Worm (Caenorhabditis elegans) whole organism, L1 larva: Measurements from ENCODE around the gene ZK593.2.
A peak's percentile ranks its signal among the peaks of the same experiment; 100 is the strongest.

Experiments
- C04F5.9 ChIP-seq: sonication (generic microtip); optimal IDR thresholded peaks from 2 replicates; lab custom pipeline; 2016; ENCODE audit warnings: missing genetic modification characterization, missing compliant biosample characterization
- C16A3.4 ChIP-seq: fragments of 150-350 bp; optimal IDR thresholded peaks from 2 replicates; lab custom pipeline; 2014; ENCODE audit warnings: missing biosample characterization, missing genetic modification characterization
- Y116A8C.19 ChIP-seq: sonication (generic microtip); optimal IDR thresholded peaks from 2 replicates; lab custom pipeline; 2016; ENCODE audit warnings: missing compliant biosample characterization, missing genetic modification characterization, borderline replicate concordance
- aly-2 ChIP-seq: fragments of 150-350 bp; optimal IDR thresholded peaks from 2 replicates; lab custom pipeline; 2014; ENCODE audit warnings: missing biosample characterization, missing genetic modification characterization
- ama-1 ChIP-seq: fragments of 150-350 bp; optimal IDR thresholded peaks from 2 replicates; lab custom pipeline; 2014
- blmp-1 ChIP-seq: fragments of 150-350 bp; optimal IDR thresholded peaks from 2 replicates; lab custom pipeline; 2014; ENCODE audit warnings: missing biosample characterization, missing genetic modification characterization
- ceh-63 ChIP-seq: fragments of 200-800 bp; sonication (Bioruptor generic); optimal IDR thresholded peaks from 2 replicates; lab custom pipeline; 2018; ENCODE audit warnings: mild to moderate bottlenecking, missing genetic modification characterization, missing compliant biosample characterization
- ceh-88 ChIP-seq: fragments of 200-800 bp; sonication (Bioruptor generic); IDR thresholded peaks from 2 replicates; pipeline ENCODE4 v1.3.6; 2022; ENCODE audit warnings: missing genetic modification characterization, missing compliant biosample characterization
- ceh-90 ChIP-seq: sonication (generic microtip); optimal IDR thresholded peaks from 2 replicates; lab custom pipeline; 2016; ENCODE audit warnings: missing genetic modification characterization, missing compliant biosample characterization
- ces-1 ChIP-seq: fragments of 150-350 bp; optimal IDR thresholded peaks from 2 replicates; lab custom pipeline; 2014; ENCODE audit warnings: missing biosample characterization, missing genetic modification reagents, missing genetic modification characterization
- dpl-1 ChIP-seq, 3 experiments: fragments of 150-350 bp in 2 of 3; sonication (generic microtip) in 1 of 3; optimal IDR thresholded peaks; 2 replicates each; lab custom pipeline; 2014 to 2017; ENCODE audit warnings: missing biosample characterization in 3 of 3, missing genetic modification characterization in 3 of 3, missing genetic modification reagents in 3 of 3
- dsc-1 ChIP-seq: sonication (generic microtip); optimal IDR thresholded peaks from 2 replicates; lab custom pipeline; 2016; ENCODE audit warnings: mild to moderate bottlenecking, missing genetic modification characterization, missing compliant biosample characterization
- efl-1 ChIP-seq, 4 experiments: fragments of 150-350 bp; optimal IDR thresholded peaks in 3 of 4; peaks in 1 of 4; 1 replicate in 1 of 4; 2 replicates in 3 of 4; lab custom pipeline; 2014; ENCODE audit warnings: missing biosample characterization in 2 of 4, missing genetic modification characterization in 2 of 4, missing genetic modification reagents in 2 of 4
- efl-3 ChIP-seq: fragments of 200-800 bp; sonication (Bioruptor generic); optimal IDR thresholded peaks from 2 replicates; lab custom pipeline; 2018; ENCODE audit warnings: mild to moderate bottlenecking, missing genetic modification characterization, missing compliant biosample characterization
- egl-13 ChIP-seq: sonication (generic microtip); optimal IDR thresholded peaks from 2 replicates; lab custom pipeline; 2016; ENCODE audit warnings: missing genotype, missing genetic modification reagents, missing genetic modification characterization, missing compliant biosample characterization
- egl-27 ChIP-seq, 2 experiments: fragments of 150-350 bp in 1 of 2; sonication (generic microtip); optimal IDR thresholded peaks; 3 replicates each; lab custom pipeline; 2017 to 2018; ENCODE audit warnings: missing biosample characterization in 2 of 2, missing genetic modification characterization in 2 of 2, missing genetic modification reagents in 2 of 2
- fkh-10 ChIP-seq: sonication (generic microtip); optimal IDR thresholded peaks from 2 replicates; lab custom pipeline; 2017; ENCODE audit warnings: missing biosample characterization, missing genetic modification reagents, missing genetic modification characterization
- fkh-4 ChIP-seq: sonication (generic microtip); optimal IDR thresholded peaks from 2 replicates; lab custom pipeline; 2016; ENCODE audit warnings: missing compliant biosample characterization, missing genetic modification characterization, borderline replicate concordance
- fkh-8 ChIP-seq: sonication (generic microtip); optimal IDR thresholded peaks from 2 replicates; lab custom pipeline; 2016; ENCODE audit warnings: mild to moderate bottlenecking, missing genetic modification characterization, missing compliant biosample characterization
- fos-1 ChIP-seq: fragments of 150-350 bp; optimal IDR thresholded peaks from 2 replicates; lab custom pipeline; 2014; ENCODE audit warnings: missing biosample characterization, missing genetic modification characterization
- hlh-17 ChIP-seq: fragments of 200-800 bp; sonication (Bioruptor generic); optimal IDR thresholded peaks from 2 replicates; lab custom pipeline; 2018; ENCODE audit warnings: missing genetic modification characterization, mild to moderate bottlenecking, missing compliant biosample characterization, moderate library complexity, borderline replicate concordance
- hlh-4 ChIP-seq: sonication (generic microtip); optimal IDR thresholded peaks from 2 replicates; lab custom pipeline; 2016; ENCODE audit warnings: mild to moderate bottlenecking, missing genetic modification characterization, missing compliant biosample characterization
- irx-1 ChIP-seq: sonication (generic microtip); optimal IDR thresholded peaks from 2 replicates; lab custom pipeline; 2016; ENCODE audit warnings: missing genetic modification characterization, missing compliant biosample characterization
- jun-1 ChIP-seq: fragments of 150-350 bp; optimal IDR thresholded peaks from 2 replicates; lab custom pipeline; 2014; ENCODE audit warnings: missing biosample characterization, missing genetic modification reagents, missing genetic modification characterization
- lin-13 ChIP-seq: fragments of 150-350 bp; optimal IDR thresholded peaks from 2 replicates; lab custom pipeline; 2014; ENCODE audit warnings: missing biosample characterization, missing genetic modification reagents, missing genetic modification characterization
- lin-15B ChIP-seq: fragments of 150-350 bp; sonication (generic microtip); optimal IDR thresholded peaks from 3 replicates; lab custom pipeline; 2014; ENCODE audit warnings: missing biosample characterization, missing genetic modification characterization
- lin-39 ChIP-seq: fragments of 150-350 bp; optimal IDR thresholded peaks from 2 replicates; lab custom pipeline; 2014; ENCODE audit warnings: missing biosample characterization, missing genetic modification reagents, missing genetic modification characterization
- lsy-2 ChIP-seq, 2 experiments: fragments of 150-350 bp; optimal IDR thresholded peaks; 2 replicates each; lab custom pipeline; 2014; ENCODE audit warnings: missing biosample characterization in 2 of 2, missing genetic modification characterization in 2 of 2
- mab-9 ChIP-seq: fragments of 200-800 bp; sonication (Bioruptor generic); IDR thresholded peaks from 2 replicates; pipeline ENCODE4 v1.3.6; 2022; ENCODE audit warnings: missing genetic modification reagents, missing genetic modification characterization, missing compliant biosample characterization
- mdl-1 ChIP-seq, 2 experiments: fragments of 150-350 bp; optimal IDR thresholded peaks; 2 replicates each; lab custom pipeline; 2014 to 2017; ENCODE audit warnings: missing biosample characterization in 2 of 2, missing genetic modification characterization in 2 of 2, inconsistent platforms in 1 of 2
- mef-2 ChIP-seq: fragments of 150-350 bp; optimal IDR thresholded peaks from 2 replicates; lab custom pipeline; 2014; ENCODE audit warnings: missing biosample characterization, missing genetic modification characterization
- mep-1 ChIP-seq: fragments of 150-350 bp; optimal IDR thresholded peaks from 2 replicates; lab custom pipeline; 2014; ENCODE audit warnings: missing biosample characterization, missing genetic modification characterization
- nhr-19 ChIP-seq: fragments of 200-800 bp; sonication (Bioruptor generic); conservative IDR thresholded peaks from 2 replicates; pipeline ENCODE4 v1.3.6; 2022; ENCODE audit warnings: missing genetic modification characterization, missing compliant biosample characterization
- nhr-20 ChIP-seq: sonication (generic microtip); optimal IDR thresholded peaks from 2 replicates; lab custom pipeline; 2016; ENCODE audit warnings: mild to moderate bottlenecking, missing genetic modification characterization, missing compliant biosample characterization
- nhr-47 ChIP-seq: sonication (generic microtip); optimal IDR thresholded peaks from 2 replicates; lab custom pipeline; 2016; ENCODE audit warnings: mild to moderate bottlenecking, missing genetic modification characterization, moderate library complexity, missing compliant biosample characterization
- nhr-71 ChIP-seq: sonication (generic microtip); optimal IDR thresholded peaks from 2 replicates; lab custom pipeline; 2016; ENCODE audit warnings: mild to moderate bottlenecking, missing genetic modification characterization, moderate library complexity, missing compliant biosample characterization
- nhr-90 ChIP-seq: sonication (generic microtip); optimal IDR thresholded peaks from 2 replicates; lab custom pipeline; 2016; ENCODE audit warnings: mild to moderate bottlenecking, missing genetic modification characterization, missing compliant biosample characterization; ENCODE audit not compliant: poor library complexity
- pag-3 ChIP-seq: sonication (generic microtip); optimal IDR thresholded peaks from 2 replicates; lab custom pipeline; 2017; ENCODE audit warnings: missing genetic modification characterization, mild to moderate bottlenecking, missing compliant biosample characterization, antibody characterized with exemption, borderline replicate concordance; ENCODE audit not compliant: insufficient read depth
- pqm-1 ChIP-seq: sonication (generic microtip); optimal IDR thresholded peaks from 3 replicates; lab custom pipeline; 2017; ENCODE audit warnings: missing biosample characterization, missing genetic modification characterization
- snu-23 ChIP-seq: sonication (generic microtip); optimal IDR thresholded peaks from 2 replicates; lab custom pipeline; 2016; ENCODE audit warnings: missing genetic modification characterization, missing compliant biosample characterization
- sox-4 ChIP-seq: sonication (generic microtip); optimal IDR thresholded peaks from 2 replicates; lab custom pipeline; 2016; ENCODE audit warnings: missing genetic modification characterization, missing compliant biosample characterization
- swsn-7 ChIP-seq: sonication (generic microtip); optimal IDR thresholded peaks from 2 replicates; lab custom pipeline; 2016; ENCODE audit warnings: missing genetic modification characterization, missing compliant biosample characterization
- tbx-2 ChIP-seq: sonication (generic microtip); optimal IDR thresholded peaks from 2 replicates; lab custom pipeline; 2016; ENCODE audit warnings: missing genetic modification characterization, missing compliant biosample characterization
- tlp-1 ChIP-seq: fragments of 150-350 bp; optimal IDR thresholded peaks from 2 replicates; lab custom pipeline; 2014; ENCODE audit warnings: missing biosample characterization, missing genetic modification characterization
- unc-130 ChIP-seq: fragments of 150-350 bp; optimal IDR thresholded peaks from 2 replicates; lab custom pipeline; 2017; ENCODE audit warnings: missing biosample characterization, missing genetic modification characterization, inconsistent platforms
- unc-30 ChIP-seq: sonication (generic microtip); optimal IDR thresholded peaks from 2 replicates; lab custom pipeline; 2017; ENCODE audit warnings: missing biosample characterization, missing genetic modification characterization
- unc-62 ChIP-seq: fragments of 150-350 bp; optimal IDR thresholded peaks from 2 replicates; lab custom pipeline; 2014; ENCODE audit warnings: missing biosample characterization, missing genetic modification reagents, missing genetic modification characterization
- unc-86 ChIP-seq: sonication (generic microtip); optimal IDR thresholded peaks from 2 replicates; lab custom pipeline; 2016; ENCODE audit warnings: missing genetic modification characterization, missing compliant biosample characterization
- zag-1 ChIP-seq: fragments of 150-350 bp; optimal IDR thresholded peaks from 2 replicates; lab custom pipeline; 2014; ENCODE audit warnings: missing biosample characterization, missing genetic modification characterization
- zip-4 ChIP-seq: fragments of 200-800 bp; sonication (Bioruptor generic); optimal IDR thresholded peaks from 2 replicates; lab custom pipeline; 2018; ENCODE audit warnings: mild to moderate bottlenecking, missing genetic modification characterization, moderate library complexity, missing compliant biosample characterization

Gene ZK593.2

DNA sequence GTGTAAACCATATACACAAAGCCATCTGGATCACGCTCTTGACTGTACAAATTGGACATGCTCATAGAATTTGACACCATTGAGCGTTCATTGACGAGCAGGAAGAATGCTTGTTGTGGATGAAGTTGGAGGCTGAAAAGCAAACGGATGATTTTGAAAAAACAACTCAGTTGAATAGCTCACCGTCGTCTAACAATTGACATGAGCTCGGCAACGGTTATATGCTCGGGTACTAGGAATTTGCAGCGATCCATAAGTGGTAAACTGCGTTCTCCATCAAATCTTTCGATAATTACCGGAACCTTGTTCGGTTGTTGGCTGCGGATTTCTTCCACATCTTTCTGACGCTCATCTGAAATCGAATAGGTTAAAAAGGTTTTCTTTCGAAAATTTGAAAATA lies 21.6 kb downstream of the ZK593.2 start:
- TF ChIP-seq tlp-1 = no peak
- TF ChIP-seq mdl-1 (tag; optimal IDR thresholded peaks at IDR 0.05; lab: Kevin White, UChicago) = no peak
- no peak for TF ChIP-seq unc-30
- no peak for TF ChIP-seq hlh-17 (GFP tag; lab: Kevin White, UChicago)
- no peak for TF ChIP-seq unc-86 (tag; lab: Kevin White, UChicago)
- no peak for TF ChIP-seq nhr-20 (tag; lab: Kevin White, UChicago)
- TF ChIP-seq lsy-2 (tag; optimal IDR thresholded peaks at IDR 0.05; lab: Kevin White, UChicago) = no peak
- TF ChIP-seq egl-13 = no peak
- no peak for TF ChIP-seq nhr-47 (tag; lab: Kevin White, UChicago)
- no peak for TF ChIP-seq fkh-8 (tag; lab: Kevin White, UChicago)
- TF ChIP-seq snu-23 = no peak
- TF ChIP-seq, all 84 proteins: peak for 0

DNA sequence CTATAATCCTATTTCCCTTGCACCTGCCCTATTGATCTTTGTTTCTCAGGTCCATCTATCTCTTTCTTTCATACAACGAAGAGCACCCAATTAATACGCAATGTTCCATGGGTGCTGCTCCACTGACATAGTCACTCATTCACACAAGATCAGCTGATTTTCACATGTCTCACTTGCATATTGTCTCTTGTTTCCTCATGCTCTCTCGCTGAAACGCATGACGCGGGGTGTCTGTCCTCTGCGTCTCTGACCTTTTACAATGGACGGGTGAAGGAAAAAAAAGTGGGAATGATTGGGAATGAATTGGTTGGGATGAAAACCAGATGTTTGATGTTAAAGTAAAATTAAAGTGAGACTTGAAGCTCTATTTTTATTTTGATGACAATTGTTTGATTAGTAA lies 22.2 kb downstream of the ZK593.2 start:
- TF ChIP-seq swsn-7 (tag; lab: Kevin White, UChicago) (peak; percentile 93), C04F5.9 (tag; lab: Kevin White, UChicago) (peak; percentile 60), efl-3 (GFP tag; lab: Kevin White, UChicago) (no peak), fkh-10 (GFP tag; lab: Kevin White, UChicago) (peak; percentile 57), tbx-2 (tag; lab: Kevin White, UChicago) (peak; percentile 90), aly-2 (tag; lab: Kevin White, UChicago) (peak; percentile 67), zag-1 (no peak), Y116A8C.19 (tag; lab: Kevin White, UChicago) (no peak), lin-39 (tag; lab: Kevin White, UChicago) (peak; percentile 88), nhr-90 (tag; lab: Kevin White, UChicago) (no peak), lsy-2 (tag; optimal IDR thresholded peaks at IDR 0.05; lab: Kevin White, UChicago) (peak; percentile 89 to 90), hlh-4 (tag; lab: Kevin White, UChicago) (no peak), unc-62 (no peak), nhr-71 (tag; lab: Kevin White, UChicago) (peak; percentile 98), egl-27 (tag; optimal IDR thresholded peaks at IDR 0.05; lab: Kevin White, UChicago) (peak in 1 of 2 experiments; percentile 44), nhr-19 (GFP tag; lab: Robert Waterston, UW) (peak; percentile 92), fkh-8 (tag; lab: Kevin White, UChicago) (peak; percentile 94), blmp-1 (tag; lab: Kevin White, UChicago) (peak; percentile 77), efl-1 (optimal IDR thresholded peaks at IDR 0.05; lab: Kevin White, UChicago) (peak; percentile 79 to 82), efl-1 (GFP tag; optimal IDR thresholded peaks at IDR 0.05 in 1 of 2; lab: Kevin White, UChicago) (peak; percentile 61 to 94), unc-86 (tag; lab: Kevin White, UChicago) (peak; percentile 96), tlp-1 (no peak), unc-130 (tag; lab: Kevin White, UChicago) (peak; percentile 65), mab-9 (GFP tag; lab: Robert Waterston, UW) (no peak), C16A3.4 (tag; lab: Kevin White, UChicago) (peak; percentile 77), mep-1 (tag; lab: Kevin White, UChicago) (peak; percentile 96), irx-1 (peak; percentile 76), lin-15B (tag; lab: Kevin White, UChicago) (no peak), ceh-90 (tag; lab: Kevin White, UChicago) (no peak), ama-1 (lab: Kevin White, UChicago) (peak; percentile 93), ceh-63 (GFP tag; lab: Kevin White, UChicago) (no peak), lin-13 (GFP tag; lab: Kevin White, UChicago) (peak; percentile 91), fos-1 (tag; lab: Kevin White, UChicago) (peak; percentile 77), dpl-1 (GFP tag; optimal IDR thresholded peaks at IDR 0.05; lab: Kevin White, UChicago) (peak; percentile 62 to 68 (median 64)), nhr-47 (tag; lab: Kevin White, UChicago) (peak; percentile 93), sox-4 (tag; lab: Kevin White, UChicago) (peak; percentile 78), jun-1 (tag; lab: Kevin White, UChicago) (peak; percentile 87), dsc-1 (tag; lab: Kevin White, UChicago) (peak; percentile 99), zip-4 (GFP tag; lab: Kevin White, UChicago) (peak; percentile 51), ceh-88 (peak; percentile 69), pag-3 (no peak), ces-1 (GFP tag; lab: Kevin White, UChicago) (no peak), fkh-4 (tag; lab: Kevin White, UChicago) (peak; percentile 88), mef-2 (tag; lab: Kevin White, UChicago) (peak; percentile 85), pqm-1 (tag; lab: Kevin White, UChicago) (no peak)
